Worm (Caenorhabditis elegans) whole organism, L1 larva: Measurements from ENCODE around the gene fdgt-2.

ENCODE experiments used
- egl-13 ChIP-seq: sonication (generic microtip); optimal IDR thresholded peaks from 2 replicates; lab custom pipeline; 2016; ENCODE audit warnings: missing genotype, missing genetic modification reagents, missing genetic modification characterization, missing compliant biosample characterization
- hlh-17 ChIP-seq: fragments of 200-800 bp; sonication (Bioruptor generic); optimal IDR thresholded peaks from 2 replicates; lab custom pipeline; 2018; ENCODE audit warnings: missing genetic modification characterization, mild to moderate bottlenecking, missing compliant biosample characterization, moderate library complexity, borderline replicate concordance

ce11 chrII:8444007-8444406 lies 26.6 kb downstream of the fdgt-2 start, which contains the start of gene evl-20:
- no peak for TF ChIP-seq hlh-17
- no peak for TF ChIP-seq egl-13 (tag; lab: Kevin White, UChicago)
